Fruit fly (Drosophila melanogaster): ENCODE measurements around the gene CG31251.

Gene CG31251

dm6 chr3R:17655040-17655439 lies 29.7 kb downstream of the CG31251 start:
- TF ChIP-seq CG1620 (GFP tag; optimal IDR thresholded peaks at IDR 0.05) (no peak), cnc (optimal IDR thresholded peaks at IDR 0.05) (no peak), Crg-1 (GFP tag; optimal IDR thresholded peaks at IDR 0.05) (no peak), Clk (GFP tag; optimal IDR thresholded peaks at IDR 0.05) (no peak), CG5204 (GFP tag; optimal IDR thresholded peaks at IDR 0.05) (no peak), tj (GFP tag; optimal IDR thresholded peaks at IDR 0.05) (no peak), Mnt (GFP tag; optimal IDR thresholded peaks at IDR 0.05) (no peak), CG11617 (GFP tag; optimal IDR thresholded peaks at IDR 0.05) (no peak), pad (GFP tag; optimal IDR thresholded peaks at IDR 0.05) (no peak), bab1 (GFP tag; optimal IDR thresholded peaks at IDR 0.05) (no peak), CG12768 (GFP tag; optimal IDR thresholded peaks at IDR 0.05) (no peak), CG14711 (tag; optimal IDR thresholded peaks at IDR 0.05) (no peak), cic (GFP tag; optimal IDR thresholded peaks at IDR 0.05) (no peak), CG7045 (GFP tag; optimal IDR thresholded peaks at IDR 0.05) (no peak), toe (GFP tag; optimal IDR thresholded peaks at IDR 0.05) (no peak), Hr96 (GFP tag; optimal IDR thresholded peaks at IDR 0.05) (no peak), CG7101 (tag; optimal IDR thresholded peaks at IDR 0.05) (no peak), kay (GFP tag; ENCODE audit: borderline replicate concordance) (no peak)

dm6 chr3R:17653879-17654278 lies 30.8 kb downstream of the CG31251 start:
- no peak for TF ChIP-seq CG14711 (tag; optimal IDR thresholded peaks at IDR 0.05)
- TF ChIP-seq CG33017 (tag; optimal IDR thresholded peaks at IDR 0.05) = no peak

dm6 chr3R:17647444-17647843 lies 37.3 kb downstream of the CG31251 start, which contains the start of gene CG14322:
CG14322 (plus strand) TSS chr3R:17647679.
- TF ChIP-seq Clk (GFP tag; optimal IDR thresholded peaks at IDR 0.05) = no peak
- TF ChIP-seq bab1 (GFP tag; optimal IDR thresholded peaks at IDR 0.05) = peak; percentile 19
- peak; percentile 10 for TF ChIP-seq CG14711 (tag; optimal IDR thresholded peaks at IDR 0.05)
- no peak for TF ChIP-seq pad (GFP tag; optimal IDR thresholded peaks at IDR 0.05)
- no peak for TF ChIP-seq Mnt (GFP tag; optimal IDR thresholded peaks at IDR 0.05)
- no peak for TF ChIP-seq CG12768 (GFP tag; optimal IDR thresholded peaks at IDR 0.05)
- peak; percentile 30 for TF ChIP-seq toe (GFP tag; optimal IDR thresholded peaks at IDR 0.05)
- TF ChIP-seq cnc (optimal IDR thresholded peaks at IDR 0.05) = no peak

dm6 chr3R:17646102-17647050 lies 38.3 kb downstream of the CG31251 start:
- TF ChIP-seq Mnt (GFP tag; optimal IDR thresholded peaks at IDR 0.05) (no peak), CG7101 (tag; optimal IDR thresholded peaks at IDR 0.05) (no peak), bab1 (GFP tag; optimal IDR thresholded peaks at IDR 0.05) (peak; percentile 22)

dm6 chr3R:17645239-17645638 lies 39.5 kb downstream of the CG31251 start:
- TF ChIP-seq kay (GFP tag; ENCODE audit: borderline replicate concordance) (peak; percentile 82), tj (GFP tag; optimal IDR thresholded peaks at IDR 0.05) (peak; percentile 50), bab1 (GFP tag; optimal IDR thresholded peaks at IDR 0.05) (peak; percentile 41), CG12768 (GFP tag; optimal IDR thresholded peaks at IDR 0.05) (no peak)

- TF ChIP-seq cic (GFP tag; optimal IDR thresholded peaks at IDR 0.05) (no peak), CG12768 (GFP tag; optimal IDR thresholded peaks at IDR 0.05) (no peak), CG33017 (tag; optimal IDR thresholded peaks at IDR 0.05) (no peak), CG7101 (tag; optimal IDR thresholded peaks at IDR 0.05) (no peak), CG7045 (GFP tag; optimal IDR thresholded peaks at IDR 0.05) (no peak), Crg-1 (GFP tag; optimal IDR thresholded peaks at IDR 0.05) (no peak), toe (GFP tag; optimal IDR thresholded peaks at IDR 0.05) (no peak)
These were observed 40.7 kb downstream of the CG31251 start for dm6 chr3R:17644019-17644418.
